Fruit fly (Drosophila melanogaster) whole organism, prepupa: ENCODE results near the gene CG14641.

Experiments
- CG6854 ChIP-seq: fragments of 200-800 bp; sonication (Bioruptor generic); optimal IDR thresholded peaks from 2 replicates; lab custom pipeline; 2017; ENCODE audit warnings: missing biosample characterization, mild to moderate bottlenecking, missing genetic modification characterization
- OdsH ChIP-seq: fragments of 200-800 bp; sonication (Bioruptor generic); optimal IDR thresholded peaks from 3 replicates; lab custom pipeline; 2016; ENCODE audit warnings: missing biosample characterization, missing genetic modification characterization
- acj6 ChIP-seq: fragments of 200-800 bp; sonication (Bioruptor generic); optimal IDR thresholded peaks from 3 replicates; lab custom pipeline; 2016; ENCODE audit warnings: missing biosample characterization, missing genetic modification characterization
- eg ChIP-seq: fragments of 200-800 bp; sonication (Bioruptor generic); IDR thresholded peaks from 3 replicates; pipeline ENCODE4 v1.3.6; 2022; ENCODE audit warnings: missing biosample characterization, missing genetic modification characterization
- fd59A ChIP-seq: fragments of 200-800 bp; sonication (Bioruptor generic); optimal IDR thresholded peaks from 2 replicates; lab custom pipeline; 2017; ENCODE audit warnings: missing biosample characterization, mild to moderate bottlenecking, missing genetic modification characterization, missing genetic modification reagents
- fd85E ChIP-seq: fragments of 200-800 bp; sonication (Bioruptor generic); optimal IDR thresholded peaks from 3 replicates; lab custom pipeline; 2016; ENCODE audit warnings: missing biosample characterization, missing genetic modification characterization

- TF ChIP-seq CG6854 (GFP tag; lab: Kevin White, UChicago) (no peak), OdsH (peak; percentile 42), fd85E (GFP tag; lab: Kevin White, UChicago) (no peak), acj6 (GFP tag; lab: Kevin White, UChicago) (peak; percentile 19), fd59A (GFP tag; lab: Kevin White, UChicago) (no peak), eg (no peak)
These were observed 11.2 kb upstream of the CG14641 start, which contains the start of gene CG34305 for dm6 chr3R:4243096-4243940.
